Fruit fly (Drosophila melanogaster) whole organism, adult: ENCODE results near the gene CG33333.

ENCODE experiments used
- CG11617 ChIP-seq: fragments of 200-800 bp; sonication (Bioruptor generic); optimal IDR thresholded peaks from 2 replicates; lab custom pipeline; 2017; ENCODE audit warnings: mild to moderate bottlenecking, missing biosample characterization, missing genetic modification reagents, missing genetic modification characterization
- CG12768 ChIP-seq: fragments of 200-800 bp; sonication (Bioruptor generic); optimal IDR thresholded peaks from 2 replicates; lab custom pipeline; 2017; ENCODE audit warnings: missing biosample characterization, missing genetic modification characterization, mild to moderate bottlenecking, moderate library complexity, missing genetic modification reagents
- CG14711 ChIP-seq: fragments of 200-800 bp; sonication (Bioruptor generic); optimal IDR thresholded peaks from 2 replicates; lab custom pipeline; 2018; ENCODE audit warnings: missing biosample characterization, mild to moderate bottlenecking, missing genetic modification characterization, moderate library complexity
- CG1620 ChIP-seq: fragments of 200-800 bp; sonication (Bioruptor generic); optimal IDR thresholded peaks from 2 replicates; lab custom pipeline; 2016; ENCODE audit warnings: missing biosample characterization, missing genetic modification characterization
- CG33017 ChIP-seq: fragments of 200-800 bp; sonication (Bioruptor generic); optimal IDR thresholded peaks from 2 replicates; lab custom pipeline; 2018; ENCODE audit warnings: missing biosample characterization, mild to moderate bottlenecking, missing genetic modification characterization, moderate library complexity
- CG5204 ChIP-seq: fragments of 200-800 bp; sonication (Bioruptor generic); optimal IDR thresholded peaks from 2 replicates; lab custom pipeline; 2016; ENCODE audit warnings: missing biosample characterization, missing genetic modification characterization
- CG7045 ChIP-seq: fragments of 200-800 bp; sonication (Bioruptor generic); optimal IDR thresholded peaks from 2 replicates; lab custom pipeline; 2017; ENCODE audit warnings: missing biosample characterization, mild to moderate bottlenecking, missing genetic modification characterization
- CG7101 ChIP-seq: fragments of 200-800 bp; sonication (Bioruptor generic); optimal IDR thresholded peaks from 2 replicates; lab custom pipeline; 2018; ENCODE audit warnings: missing biosample characterization, mild to moderate bottlenecking, missing genetic modification characterization, moderate library complexity
- Clk ChIP-seq: fragments of 200-800 bp; sonication (Bioruptor generic); optimal IDR thresholded peaks from 2 replicates; lab custom pipeline; 2017; ENCODE audit warnings: missing biosample characterization, missing genetic modification characterization
- Crg-1 ChIP-seq: fragments of 200-800 bp; sonication (Bioruptor generic); optimal IDR thresholded peaks from 2 replicates; lab custom pipeline; 2016; ENCODE audit warnings: missing biosample characterization, missing genetic modification characterization
- Hr96 ChIP-seq: fragments of 200-800 bp; sonication (Bioruptor generic); optimal IDR thresholded peaks from 2 replicates; lab custom pipeline; 2016; ENCODE audit warnings: missing biosample characterization, missing genetic modification characterization
- Mnt ChIP-seq: fragments of 200-800 bp; sonication (Bioruptor generic); optimal IDR thresholded peaks from 2 replicates; lab custom pipeline; 2016; ENCODE audit warnings: missing biosample characterization, mild to moderate bottlenecking, missing genetic modification characterization
- bab1 ChIP-seq: fragments of 200-800 bp; sonication (Bioruptor generic); optimal IDR thresholded peaks from 3 replicates; lab custom pipeline; 2019; ENCODE audit warnings: missing biosample characterization, mild to moderate bottlenecking, missing genetic modification characterization, moderate library complexity
- cic ChIP-seq: fragments of 200-800 bp; sonication (Bioruptor generic); optimal IDR thresholded peaks from 2 replicates; lab custom pipeline; 2017; ENCODE audit warnings: missing biosample characterization, mild to moderate bottlenecking, missing genetic modification characterization, moderate library complexity
- cnc ChIP-seq, 2 experiments: fragments of >200 bp; optimal IDR thresholded peaks; 2 replicates each; lab custom pipeline; 2017
- kay ChIP-seq: fragments of 200-800 bp; sonication (Bioruptor generic); peaks from one replicate; lab custom pipeline; 2016; ENCODE audit warnings: missing biosample characterization, missing genetic modification characterization, borderline replicate concordance
- ovo ChIP-seq: fragments of 200-800 bp; sonication (Bioruptor generic); optimal IDR thresholded peaks from 2 replicates; lab custom pipeline; 2016; ENCODE audit warnings: missing biosample characterization, missing genetic modification characterization
- pad ChIP-seq: fragments of 200-800 bp; sonication (Bioruptor generic); optimal IDR thresholded peaks from 3 replicates; lab custom pipeline; 2017; ENCODE audit warnings: missing biosample characterization, missing genetic modification characterization, mild to moderate bottlenecking, moderate library complexity, missing genetic modification reagents
- tj ChIP-seq: fragments of 200-800 bp; sonication (Bioruptor generic); optimal IDR thresholded peaks from 3 replicates; lab custom pipeline; 2017; ENCODE audit warnings: missing biosample characterization, mild to moderate bottlenecking, missing genetic modification characterization, moderate library complexity
- toe ChIP-seq: fragments of 200-800 bp; sonication (Bioruptor generic); optimal IDR thresholded peaks from 2 replicates; lab custom pipeline; 2016; ENCODE audit warnings: missing biosample characterization, missing genetic modification characterization

CG33333 gene

dm6 chr3R:17410808-17411207, 6.5 kb upstream of the CG33333 start, which contains the start of gene CG5863:
Gene CG5863 (plus strand): TSS chr3R:17411108.
- TF ChIP-seq tj (GFP tag; lab: Kevin White, UChicago) = no peak
- TF ChIP-seq Mnt (GFP tag; lab: Kevin White, UChicago) = no peak
- no peak for TF ChIP-seq CG12768 (GFP tag; lab: Kevin White, UChicago)
- no peak for TF ChIP-seq CG5204
- TF ChIP-seq Crg-1 (GFP tag; lab: Kevin White, UChicago) = no peak
- no peak for TF ChIP-seq cic (GFP tag; lab: Kevin White, UChicago)
- TF ChIP-seq ovo (GFP tag; lab: Kevin White, UChicago) = no peak
- TF ChIP-seq CG1620 (GFP tag; lab: Kevin White, UChicago) = no peak
- no peak for TF ChIP-seq CG11617 (GFP tag; lab: Kevin White, UChicago)
- no peak for TF ChIP-seq pad (GFP tag; lab: Kevin White, UChicago)
- no peak for TF ChIP-seq bab1 (GFP tag; lab: Kevin White, UChicago)
- TF ChIP-seq CG33017 = no peak
- TF ChIP-seq Clk (GFP tag; lab: Kevin White, UChicago) = no peak
- TF ChIP-seq CG7101 (tag; lab: Kevin White, UChicago) = no peak
- TF ChIP-seq Hr96 (GFP tag; lab: Kevin White, UChicago) = no peak

dm6 chr3R:17412458-17413127, 4.7 kb upstream of the CG33333 start, which contains the start of gene CG42821:
Gene CG42821 (plus strand): TSS chr3R:17413077.
- peak; percentile 29 for TF ChIP-seq CG14711 (tag; lab: Kevin White, UChicago)
- TF ChIP-seq CG7101 (tag; lab: Kevin White, UChicago) = no peak
- TF ChIP-seq pad (GFP tag; lab: Kevin White, UChicago) = no peak
- no peak for TF ChIP-seq CG33017
- peak; percentile 23 for TF ChIP-seq bab1 (GFP tag; lab: Kevin White, UChicago)
- TF ChIP-seq Mnt (GFP tag; lab: Kevin White, UChicago) = no peak
- no peak for TF ChIP-seq tj (GFP tag; lab: Kevin White, UChicago)
- no peak for TF ChIP-seq toe (GFP tag; lab: Kevin White, UChicago)
- no peak for TF ChIP-seq ovo (GFP tag; lab: Kevin White, UChicago)

DNA sequence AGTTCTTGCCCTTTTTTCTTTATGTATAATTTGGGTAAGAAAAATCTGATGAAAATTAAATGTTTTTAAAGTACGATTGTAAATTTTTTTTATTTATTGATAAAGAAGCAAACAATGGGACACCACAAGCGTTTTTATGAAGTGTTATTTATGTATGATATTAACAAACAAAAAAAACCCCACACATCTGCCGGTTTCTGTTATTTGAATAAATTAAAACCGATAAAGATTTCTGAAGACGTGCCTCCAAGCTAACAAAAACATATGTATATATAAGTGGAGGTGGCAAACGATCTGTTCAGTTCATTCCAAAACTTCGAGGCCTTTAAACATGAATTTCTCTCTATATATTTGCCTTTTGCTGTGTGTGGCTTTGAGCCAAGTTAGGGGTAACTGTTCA, 3.7 kb upstream of the CG33333 start, which contains the start of gene CG42822:
TSS of gene CG42822 (plus strand) at position 301 of the 400 bp plus-strand sequence.
- TF ChIP-seq kay (GFP tag; lab: Kevin White, UChicago) = no peak
- no peak for TF ChIP-seq pad (GFP tag; lab: Kevin White, UChicago)
- no peak for TF ChIP-seq cnc (optimal IDR thresholded peaks at IDR 0.05; lab: Kevin White, UChicago)
- TF ChIP-seq CG33017 = no peak
- no peak for TF ChIP-seq Mnt (GFP tag; lab: Kevin White, UChicago)
- no peak for TF ChIP-seq CG1620 (GFP tag; lab: Kevin White, UChicago)
- TF ChIP-seq CG7101 (tag; lab: Kevin White, UChicago) = no peak
- no peak for TF ChIP-seq Crg-1 (GFP tag; lab: Kevin White, UChicago)
- TF ChIP-seq CG12768 (GFP tag; lab: Kevin White, UChicago) = no peak
- TF ChIP-seq CG7045 (GFP tag; lab: Kevin White, UChicago) = no peak
- no peak for TF ChIP-seq Hr96 (GFP tag; lab: Kevin White, UChicago)
- TF ChIP-seq CG14711 (tag; lab: Kevin White, UChicago) = no peak
- TF ChIP-seq CG11617 (GFP tag; lab: Kevin White, UChicago) = no peak
- no peak for TF ChIP-seq Clk (GFP tag; lab: Kevin White, UChicago)
- TF ChIP-seq toe (GFP tag; lab: Kevin White, UChicago) = no peak
- no peak for TF ChIP-seq CG5204
- no peak for TF ChIP-seq tj (GFP tag; lab: Kevin White, UChicago)
- no peak for TF ChIP-seq ovo (GFP tag; lab: Kevin White, UChicago)
- TF ChIP-seq cic (GFP tag; lab: Kevin White, UChicago) = no peak

dm6 chr3R:17415439-17415838, 1.8 kb upstream of the CG33333 start, which contains the start of gene CG5866:
Gene CG5866 (plus strand): TSS chr3R:17415739.
- TF ChIP-seq pad (GFP tag; lab: Kevin White, UChicago) (no peak), CG1620 (GFP tag; lab: Kevin White, UChicago) (no peak), cic (GFP tag; lab: Kevin White, UChicago) (no peak), CG5204 (no peak), Hr96 (GFP tag; lab: Kevin White, UChicago) (no peak), CG12768 (GFP tag; lab: Kevin White, UChicago) (no peak), bab1 (GFP tag; lab: Kevin White, UChicago) (no peak), toe (GFP tag; lab: Kevin White, UChicago) (no peak), Crg-1 (GFP tag; lab: Kevin White, UChicago) (no peak), CG7045 (GFP tag; lab: Kevin White, UChicago) (no peak), CG7101 (tag; lab: Kevin White, UChicago) (no peak), Clk (GFP tag; lab: Kevin White, UChicago) (no peak), cnc (optimal IDR thresholded peaks at IDR 0.05; lab: Kevin White, UChicago) (no peak), Mnt (GFP tag; lab: Kevin White, UChicago) (no peak), CG33017 (no peak), CG11617 (GFP tag; lab: Kevin White, UChicago) (no peak), kay (GFP tag; lab: Kevin White, UChicago) (no peak), ovo (GFP tag; lab: Kevin White, UChicago) (no peak), CG14711 (tag; lab: Kevin White, UChicago) (no peak)

DNA sequence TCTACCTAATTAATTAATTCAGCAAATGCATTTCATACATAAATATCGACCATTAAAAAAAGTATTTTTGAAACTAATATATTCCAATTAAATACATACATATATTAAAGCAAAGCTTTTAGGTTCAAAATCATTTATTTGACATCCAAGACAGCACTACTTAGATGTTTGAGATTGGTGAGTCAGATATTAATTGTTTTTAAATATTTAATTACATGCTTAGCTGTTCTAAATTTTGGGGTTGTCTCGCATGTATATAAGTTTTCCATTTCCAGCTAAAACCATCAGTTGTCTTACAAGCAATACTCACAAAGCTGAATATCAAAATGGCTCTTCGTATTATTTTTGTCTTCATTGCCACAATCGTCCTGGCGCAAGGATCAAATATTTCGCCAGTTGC, 1.2 kb downstream of the CG33333 start, which contains the start of gene CG42834:
TSS of gene CG42834 (plus strand) at position 301 of the 400 bp plus-strand sequence.
- TF ChIP-seq toe (GFP tag; lab: Kevin White, UChicago) (no peak), pad (GFP tag; lab: Kevin White, UChicago) (no peak), bab1 (GFP tag; lab: Kevin White, UChicago) (no peak), ovo (GFP tag; lab: Kevin White, UChicago) (no peak), cnc (optimal IDR thresholded peaks at IDR 0.05; lab: Kevin White, UChicago) (no peak), CG11617 (GFP tag; lab: Kevin White, UChicago) (no peak), CG7045 (GFP tag; lab: Kevin White, UChicago) (no peak), CG14711 (tag; lab: Kevin White, UChicago) (no peak), CG7101 (tag; lab: Kevin White, UChicago) (no peak), CG5204 (no peak), Crg-1 (GFP tag; lab: Kevin White, UChicago) (no peak), CG33017 (no peak), Clk (GFP tag; lab: Kevin White, UChicago) (no peak), CG1620 (GFP tag; lab: Kevin White, UChicago) (no peak), Mnt (GFP tag; lab: Kevin White, UChicago) (no peak), Hr96 (GFP tag; lab: Kevin White, UChicago) (no peak), kay (GFP tag; lab: Kevin White, UChicago) (no peak), cic (GFP tag; lab: Kevin White, UChicago) (no peak), tj (GFP tag; lab: Kevin White, UChicago) (no peak), CG12768 (GFP tag; lab: Kevin White, UChicago) (no peak)
